Worm (Caenorhabditis elegans) whole organism, early embryonic: ENCODE results near the gene C02B10.3.

Experiments
- ama-1 ChIP-seq: fragments of 150-350 bp; optimal IDR thresholded peaks from 2 replicates; lab custom pipeline; 2014
- ceh-36 ChIP-seq: sonication (generic microtip); optimal IDR thresholded peaks from 2 replicates; lab custom pipeline; 2016; ENCODE audit warnings: missing genetic modification characterization, inconsistent platforms, missing compliant biosample characterization

ce11 chrIV:5085782-5086181 lies 17.3 kb downstream of the C02B10.3 start:
- no peak for TF ChIP-seq ceh-36 (tag; lab: Kevin White, UChicago)
- no peak for TF ChIP-seq ama-1 (lab: Kevin White, UChicago)
